Fruit fly (Drosophila melanogaster) whole organism, embryonic: Measurements from ENCODE around the gene dpr3.

Experiments
- CG10147 ChIP-seq: fragments of 200-800 bp; sonication (Bioruptor generic); optimal IDR thresholded peaks from 2 replicates; lab custom pipeline; 2019; ENCODE audit warnings: missing biosample characterization, mild to moderate bottlenecking, missing genetic modification characterization, moderate library complexity
- CG13287 ChIP-seq: fragments of 200-800 bp; sonication (Bioruptor generic); IDR thresholded peaks from 2 replicates; pipeline ENCODE4 v1.3.6; 2022; ENCODE audit warnings: missing biosample characterization, missing genetic modification characterization; ENCODE audit not compliant: partially characterized antibody
- CG15073 ChIP-seq: fragments of 200-800 bp; sonication (Bioruptor generic); optimal IDR thresholded peaks from 2 replicates; lab custom pipeline; 2016; ENCODE audit warnings: missing biosample characterization, missing genetic modification characterization
- CG1602 ChIP-seq: fragments of 200-800 bp; sonication (Bioruptor generic); optimal IDR thresholded peaks from 3 replicates; lab custom pipeline; 2016; ENCODE audit warnings: missing biosample characterization, missing genetic modification characterization
- CG30020 ChIP-seq: fragments of 200-800 bp; optimal IDR thresholded peaks from 2 replicates; lab custom pipeline; 2019; ENCODE audit warnings: missing biosample characterization, mild to moderate bottlenecking, missing genetic modification characterization, moderate library complexity
- CG34224 ChIP-seq: fragments of 200-800 bp; sonication (Bioruptor generic); IDR thresholded peaks from 3 replicates; pipeline ENCODE4 v1.3.6; 2022; ENCODE audit warnings: missing biosample characterization, missing genetic modification characterization; ENCODE audit not compliant: partially characterized antibody
- CG4282 ChIP-seq: fragments of 200-800 bp; sonication (Bioruptor generic); optimal IDR thresholded peaks from 2 replicates; lab custom pipeline; 2016; ENCODE audit warnings: missing biosample characterization, missing genetic modification characterization
- CG5180 ChIP-seq: fragments of 200-800 bp; sonication (Bioruptor generic); optimal IDR thresholded peaks from 3 replicates; lab custom pipeline; 2017; ENCODE audit warnings: missing biosample characterization, missing genetic modification characterization, mild to moderate bottlenecking, moderate library complexity, missing genetic modification reagents
- CG6689 ChIP-seq: fragments of 200-800 bp; sonication (Bioruptor generic); IDR thresholded peaks from 2 replicates; pipeline ENCODE4 v1.3.6; 2022; ENCODE audit warnings: missing biosample characterization, missing genetic modification characterization
- CG8089 ChIP-seq: fragments of 200-800 bp; sonication (Bioruptor generic); optimal IDR thresholded peaks from 3 replicates; lab custom pipeline; 2016; ENCODE audit warnings: missing biosample characterization, missing genetic modification characterization
- CG9437 ChIP-seq: fragments of 200-800 bp; sonication (Bioruptor generic); optimal IDR thresholded peaks from 2 replicates; lab custom pipeline; 2018; ENCODE audit warnings: missing biosample characterization, mild to moderate bottlenecking, missing genetic modification characterization
- CHES-1-like ChIP-seq: fragments of 200-800 bp; sonication (Bioruptor generic); optimal IDR thresholded peaks from 2 replicates; lab custom pipeline; 2016; ENCODE audit warnings: missing biosample characterization, missing genetic modification characterization
- Dfd ChIP-seq, 2 experiments: fragments of >200 bp; optimal IDR thresholded peaks; 2 replicates each; lab custom pipeline; 2017; ENCODE audit warnings: missing biosample characterization in 2 of 2, missing genetic modification characterization in 2 of 2
- Dip2 ChIP-seq: fragments of 200-800 bp; sonication (Bioruptor generic); IDR thresholded peaks from 2 replicates; pipeline ENCODE4 v1.3.6; 2022; ENCODE audit warnings: missing biosample characterization, missing genetic modification characterization
- Gsc ChIP-seq: fragments of 200-800 bp; sonication (Bioruptor generic); IDR thresholded peaks from 2 replicates; pipeline ENCODE4 v1.3.6; 2022; ENCODE audit warnings: missing biosample characterization, missing genetic modification characterization
- H2.0 ChIP-seq: fragments of 200-800 bp; sonication (Bioruptor generic); IDR thresholded peaks from 2 replicates; pipeline ENCODE4 v1.3.6; 2022; ENCODE audit warnings: missing biosample characterization, missing genetic modification characterization
- HmgD ChIP-seq: fragments of 200-800 bp; sonication (Bioruptor generic); optimal IDR thresholded peaks from 3 replicates; lab custom pipeline; 2016; ENCODE audit warnings: missing biosample characterization, missing genetic modification characterization
- Hr78 ChIP-seq, 2 experiments: fragments of 200-800 bp in 1 of 2; fragments of >200 bp in 1 of 2; sonication (Bioruptor generic) in 1 of 2; optimal IDR thresholded peaks; 2 replicates each; lab custom pipeline; 2017 to 2019; ENCODE audit warnings: missing biosample characterization in 2 of 2, missing genetic modification characterization in 2 of 2, mild to moderate bottlenecking in 1 of 2, moderate library complexity in 1 of 2
- Mad ChIP-seq: fragments of 200-800 bp; sonication (Bioruptor generic); optimal IDR thresholded peaks from 2 replicates; lab custom pipeline; 2016; ENCODE audit warnings: missing biosample characterization, missing genetic modification characterization
- Mrtf ChIP-seq: fragments of 200-800 bp; sonication (Bioruptor generic); IDR thresholded peaks from 3 replicates; pipeline ENCODE4 v1.3.6; 2022; ENCODE audit warnings: missing biosample characterization, missing genetic modification characterization
- Nf-YA ChIP-seq: fragments of 200-800 bp; sonication (Bioruptor generic); IDR thresholded peaks from 2 replicates; pipeline ENCODE4 v1.3.6; 2022; ENCODE audit warnings: missing biosample characterization, missing genetic modification characterization
- Pdp1 ChIP-seq, 2 experiments: fragments of 200-800 bp; sonication (Bioruptor generic); optimal IDR thresholded peaks; 3 replicates each; lab custom pipeline; 2016; ENCODE audit warnings: missing biosample characterization in 2 of 2, missing genetic modification characterization in 2 of 2, mild to moderate bottlenecking in 1 of 2, moderate library complexity in 1 of 2
- Poxn ChIP-seq: fragments of 200-800 bp; sonication (Bioruptor generic); IDR thresholded peaks from 2 replicates; pipeline ENCODE4 v1.3.6; 2022; ENCODE audit warnings: missing biosample characterization, missing genetic modification characterization
- Ptx1 ChIP-seq: fragments of 200-800 bp; sonication (Bioruptor generic); IDR thresholded peaks from 2 replicates; pipeline ENCODE4 v1.3.6; 2022; ENCODE audit warnings: missing biosample characterization, missing genetic modification characterization
- Taf1 ChIP-seq: fragments of 200-800 bp; sonication (Bioruptor generic); IDR thresholded peaks from 2 replicates; pipeline ENCODE4 v1.3.6; 2022; ENCODE audit warnings: missing biosample characterization, missing genetic modification characterization
- amos ChIP-seq: fragments of 200-800 bp; sonication (Bioruptor generic); IDR thresholded peaks from 2 replicates; pipeline ENCODE4 v1.3.6; 2022; ENCODE audit warnings: missing biosample characterization, missing genetic modification characterization; ENCODE audit not compliant: partially characterized antibody
- ap ChIP-seq: fragments of 200-800 bp; sonication (Bioruptor generic); IDR thresholded peaks from 2 replicates; pipeline ENCODE4 v1.3.6; 2022; ENCODE audit warnings: missing biosample characterization, missing genetic modification characterization
- bbx ChIP-seq: fragments of 200-800 bp; sonication (Bioruptor generic); IDR thresholded peaks from 2 replicates; pipeline ENCODE4 v1.3.6; 2022; ENCODE audit warnings: missing biosample characterization, missing genetic modification characterization; ENCODE audit not compliant: partially characterized antibody
- bowl ChIP-seq: fragments of 200-800 bp; sonication (Bioruptor generic); IDR thresholded peaks from 2 replicates; pipeline ENCODE4 v1.3.6; 2022; ENCODE audit warnings: missing biosample characterization, missing genetic modification characterization
- cad ChIP-seq: fragments of >200 bp; optimal IDR thresholded peaks from 2 replicates; lab custom pipeline; 2017; ENCODE audit warnings: missing biosample characterization, missing genetic modification characterization
- chinmo ChIP-seq: fragments of 200-800 bp; sonication (Bioruptor generic); IDR thresholded peaks from 4 replicates; pipeline ENCODE4 v1.3.6; 2022; ENCODE audit warnings: missing biosample characterization, missing genetic modification characterization; ENCODE audit not compliant: partially characterized antibody
- dan ChIP-seq: fragments of 200-800 bp; sonication (Bioruptor generic); IDR thresholded peaks from 2 replicates; pipeline ENCODE4 v1.3.6; 2022; ENCODE audit warnings: missing biosample characterization, missing genetic modification characterization
- eve ChIP-seq, 2 experiments: fragments of >200 bp; optimal IDR thresholded peaks; 2 replicates each; lab custom pipeline; 2017; ENCODE audit warnings: missing biosample characterization in 2 of 2, missing genetic modification characterization in 2 of 2
- fd96Cb ChIP-seq: fragments of 200-800 bp; sonication (Bioruptor generic); optimal IDR thresholded peaks from 2 replicates; lab custom pipeline; 2018; ENCODE audit warnings: missing biosample characterization, mild to moderate bottlenecking, missing genetic modification characterization, moderate library complexity
- gcm2 ChIP-seq: fragments of 200-800 bp; sonication (Bioruptor generic); optimal IDR thresholded peaks from 2 replicates; lab custom pipeline; 2016; ENCODE audit warnings: missing biosample characterization, missing genetic modification characterization
- gfzf ChIP-seq: fragments of 200-800 bp; sonication (Bioruptor generic); optimal IDR thresholded peaks from 2 replicates; lab custom pipeline; 2016; ENCODE audit warnings: missing biosample characterization, mild to moderate bottlenecking, missing genetic modification characterization, moderate library complexity
- grau ChIP-seq: fragments of 200-800 bp; optimal IDR thresholded peaks from 3 replicates; lab custom pipeline; 2019; ENCODE audit warnings: missing biosample characterization, mild to moderate bottlenecking, missing genetic modification characterization, moderate library complexity
- hb ChIP-seq: fragments of 200-800 bp; sonication (Bioruptor generic); IDR thresholded peaks from 3 replicates; pipeline ENCODE4 v1.3.6; 2022; ENCODE audit warnings: missing biosample characterization, missing genetic modification characterization; ENCODE audit not compliant: partially characterized antibody
- lola ChIP-seq, 3 experiments: fragments of >200 bp in 2 of 3; fragments of 200-800 bp in 1 of 3; sonication (Bioruptor generic) in 1 of 3; optimal IDR thresholded peaks; 2 replicates each; lab custom pipeline; 2017 to 2019; ENCODE audit warnings: missing biosample characterization in 3 of 3, missing genetic modification characterization in 3 of 3, mild to moderate bottlenecking in 1 of 3, moderate library complexity in 1 of 3
- mld ChIP-seq: fragments of 200-800 bp; sonication (Bioruptor generic); IDR thresholded peaks from 3 replicates; pipeline ENCODE4 v1.3.6; 2022; ENCODE audit warnings: missing biosample characterization, missing genetic modification characterization; ENCODE audit not compliant: partially characterized antibody
- nerfin-1 ChIP-seq: fragments of 200-800 bp; sonication (Bioruptor generic); optimal IDR thresholded peaks from 3 replicates; lab custom pipeline; 2019; ENCODE audit warnings: missing biosample characterization, mild to moderate bottlenecking, missing genetic modification characterization, moderate library complexity
- odd ChIP-seq: fragments of 200-800 bp; sonication (Bioruptor generic); optimal IDR thresholded peaks from 2 replicates; lab custom pipeline; 2017; ENCODE audit warnings: missing biosample characterization, mild to moderate bottlenecking, missing genetic modification characterization
- pan ChIP-seq, 4 experiments: fragments of >200 bp in 3 of 4; fragments of 200-800 bp in 1 of 4; sonication (Bioruptor generic) in 1 of 4; optimal IDR thresholded peaks in 3 of 4; IDR thresholded peaks in 1 of 4; 2 replicates each; pipeline versions ENCODE4 v1.3.6 to Lab custom; 2017 to 2022; ENCODE audit warnings: missing biosample characterization in 2 of 4, missing genetic modification characterization in 2 of 4, mixed read lengths in 1 of 4
- prd ChIP-seq, 3 experiments: fragments of >200 bp in 2 of 3; fragments of 200-800 bp in 1 of 3; sonication (Bioruptor generic) in 1 of 3; optimal IDR thresholded peaks in 2 of 3; IDR thresholded peaks in 1 of 3; 2 replicates in 2 of 3; 3 replicates in 1 of 3; pipeline versions ENCODE4 v1.3.6 to Lab custom; 2017 to 2022; ENCODE audit warnings: missing biosample characterization in 1 of 3, missing genetic modification characterization in 1 of 3
- repo ChIP-seq: fragments of 200-800 bp; sonication (Bioruptor generic); optimal IDR thresholded peaks from 2 replicates; lab custom pipeline; 2016; ENCODE audit warnings: missing biosample characterization, missing genetic modification characterization
- tna ChIP-seq: fragments of 200-800 bp; sonication (Bioruptor generic); IDR thresholded peaks from 2 replicates; pipeline ENCODE4 v1.3.6; 2022; ENCODE audit warnings: missing biosample characterization, missing genetic modification characterization; ENCODE audit not compliant: partially characterized antibody
- z ChIP-seq: fragments of 200-800 bp; sonication (Bioruptor generic); IDR thresholded peaks from 3 replicates; pipeline ENCODE4 v1.3.6; 2022; ENCODE audit warnings: missing biosample characterization, missing genetic modification characterization

dpr3 gene

dm6 chr2L:2031522-2031921, 78.2 kb downstream of the dpr3 start (continued):
- TF ChIP-seq odd (GFP tag; lab: Kevin White, UChicago), result no peak
- TF ChIP-seq repo (GFP tag; lab: Kevin White, UChicago), result no peak
- no peak for TF ChIP-seq CG8089 (GFP tag; lab: Kevin White, UChicago)
- peak; percentile 64; the same call in 1 of the 3 replicates for TF ChIP-seq hb (GFP tag; lab: Robert Waterston, UW)
- peak; percentile 71; the same call in 1 of the 2 replicates for TF ChIP-seq amos
- peak; percentile 87 for TF ChIP-seq mld (GFP tag; lab: Robert Waterston, UW)
- TF ChIP-seq Hr78 (GFP tag; optimal IDR thresholded peaks at IDR 0.05; lab: Kevin White, UChicago), result no peak
- no peak for TF ChIP-seq HmgD (GFP tag; lab: Kevin White, UChicago)
- no peak for TF ChIP-seq Gsc (GFP tag; lab: Robert Waterston, UW)
- no peak for TF ChIP-seq H2.0 (GFP tag; lab: Robert Waterston, UW)
- no peak for TF ChIP-seq bowl (GFP tag; lab: Robert Waterston, UW)
- no peak for TF ChIP-seq fd96Cb (tag; lab: Kevin White, UChicago)
- no peak for TF ChIP-seq CG10147 (GFP tag; lab: Kevin White, UChicago)
- TF ChIP-seq CG34224 (GFP tag; lab: Robert Waterston, UW), result peak; percentile 39; the same call in 2 of the 3 replicates
- no peak for TF ChIP-seq eve (GFP tag; optimal IDR thresholded peaks at IDR 0.05; lab: Kevin White, UChicago)
- no peak for TF ChIP-seq cad (GFP tag; lab: Kevin White, UChicago)
- TF ChIP-seq CG5180 (GFP tag; lab: Kevin White, UChicago), result peak; percentile 13
- no peak for TF ChIP-seq CG4282 (GFP tag; lab: Kevin White, UChicago)
- TF ChIP-seq z (GFP tag; lab: Robert Waterston, UW), result no peak
- no peak for TF ChIP-seq Nf-YA (GFP tag; lab: Robert Waterston, UW)
- TF ChIP-seq tna (GFP tag; lab: Robert Waterston, UW), result peak; percentile 64
- no peak for TF ChIP-seq ap (GFP tag; lab: Robert Waterston, UW)

- no peak for TF ChIP-seq CG30020 (tag; lab: Kevin White, UChicago)
- no peak for TF ChIP-seq Ptx1 (GFP tag; lab: Robert Waterston, UW)
- no peak for TF ChIP-seq Dfd (GFP tag; optimal IDR thresholded peaks at IDR 0.05; lab: Kevin White, UChicago)
- no peak for TF ChIP-seq gcm2 (GFP tag; lab: Kevin White, UChicago)
- no peak for TF ChIP-seq dan
- TF ChIP-seq CG9437 (GFP tag; lab: Kevin White, UChicago), result no peak
- no peak for TF ChIP-seq Dip2 (GFP tag; lab: Robert Waterston, UW)
- no peak for TF ChIP-seq Poxn (GFP tag; lab: Robert Waterston, UW)
- TF ChIP-seq bowl (GFP tag; lab: Robert Waterston, UW), result no peak
- TF ChIP-seq Pdp1 (GFP tag; optimal IDR thresholded peaks at IDR 0.05; lab: Kevin White, UChicago), result no peak
- TF ChIP-seq bbx (GFP tag; lab: Robert Waterston, UW), result no peak
- no peak for TF ChIP-seq gfzf (GFP tag; lab: Kevin White, UChicago)
- no peak for TF ChIP-seq chinmo (GFP tag; lab: Robert Waterston, UW)
- TF ChIP-seq Mad (GFP tag; lab: Kevin White, UChicago), result no peak
- no peak for TF ChIP-seq lola (GFP tag; optimal IDR thresholded peaks at IDR 0.05; lab: Kevin White, UChicago)
- no peak for TF ChIP-seq CG6689
These were observed 86.9 kb downstream of the dpr3 start for dm6 chr2L:2022823-2023222.

- TF ChIP-seq grau (peak; percentile 32), CG15073 (GFP tag; lab: Kevin White, UChicago) (no peak), nerfin-1 (tag; lab: Kevin White, UChicago) (no peak), Mrtf (GFP tag; lab: Robert Waterston, UW) (0 out of 3 replicates have a peak, but pooled peaks have one; percentile 8), pan (optimal IDR thresholded peaks at IDR 0.05; lab: Kevin White, UChicago) (no peak), pan (GFP tag; optimal IDR thresholded peaks at IDR 0.05 in 1 of 2, IDR thresholded peaks at IDR 0.05 in 1 of 2) (peak in 1 of 2 experiments; percentile 11), CG13287 (GFP tag; lab: Robert Waterston, UW) (no peak), CG1602 (GFP tag; lab: Kevin White, UChicago) (no peak), CHES-1-like (GFP tag; lab: Kevin White, UChicago) (no peak), Taf1 (no peak), prd (optimal IDR thresholded peaks at IDR 0.05; lab: Kevin White, UChicago) (no peak), prd (GFP tag; IDR thresholded peaks at IDR 0.05; lab: Robert Waterston, UW) (peak; percentile 45; the same call in 2 of the 3 replicates)
These were observed 94.5 kb downstream of the dpr3 start for dm6 chr2L:2015204-2015603.
